Worm (Caenorhabditis elegans): ENCODE data around the gene F32D1.8.

DNA sequence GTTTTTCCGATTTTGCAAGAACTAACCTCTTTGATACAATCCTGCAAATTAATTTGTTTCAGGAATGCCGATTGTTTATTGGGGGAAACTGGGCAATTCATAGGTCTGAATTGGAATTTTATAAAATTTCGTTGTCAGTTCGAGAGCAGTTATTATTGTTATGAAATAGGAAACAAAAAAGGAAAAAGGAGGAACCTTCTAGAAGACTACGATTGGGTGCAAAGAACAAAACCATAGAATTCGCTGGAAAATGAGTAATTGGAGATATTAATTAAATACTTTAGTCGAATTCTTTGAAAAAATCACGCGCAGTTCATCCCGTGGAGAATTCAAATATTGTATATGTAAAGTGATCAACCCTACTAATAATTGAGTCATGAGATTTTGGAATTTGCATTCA, 9.9 kb upstream of the F32D1.8 start, which contains the start of gene F13A2.9:
- TF ChIP-seq pha-4 (tag; optimal IDR thresholded peaks at IDR 0.05) (no peak), pqm-1 (tag; optimal IDR thresholded peaks at IDR 0.05) (no peak), fos-1 (tag; optimal IDR thresholded peaks at IDR 0.05) (no peak), nhr-25 (tag; optimal IDR thresholded peaks at IDR 0.05) (no peak)

Measured in whole organism, L3 larva.